Worm (Caenorhabditis elegans) whole organism, midembryonic: Measurements from ENCODE around the gene psf-1.

Experiments used
- T22C8.4 ChIP-seq: fragments of 200-800 bp; sonication (Bioruptor generic); IDR thresholded peaks from 2 replicates; pipeline ENCODE4 v1.3.6; 2022; ENCODE audit warnings: missing genetic modification characterization, missing compliant biosample characterization
- cog-1 ChIP-seq: sonication (generic microtip); optimal IDR thresholded peaks from 2 replicates; lab custom pipeline; 2016; ENCODE audit warnings: missing genetic modification characterization, missing compliant biosample characterization
- flt-1 ChIP-seq: fragments of 200-800 bp; sonication (Bioruptor generic); IDR thresholded peaks from 2 replicates; pipeline ENCODE4 v1.3.6; 2022; ENCODE audit warnings: missing genetic modification characterization, missing compliant biosample characterization
- klf-2 ChIP-seq: fragments of 200-800 bp; sonication (Bioruptor generic); conservative IDR thresholded peaks from 2 replicates; pipeline ENCODE4 v1.3.6; 2022; ENCODE audit warnings: missing genetic modification reagents, missing genetic modification characterization, missing compliant biosample characterization
- med-1 ChIP-seq: sonication (generic microtip); optimal IDR thresholded peaks from 2 replicates; lab custom pipeline; 2017; ENCODE audit warnings: missing genetic modification characterization, mild to moderate bottlenecking, missing compliant biosample characterization, antibody characterized with exemption, missing genetic modification reagents; ENCODE audit not compliant: insufficient read depth
- ref-1 ChIP-seq: fragments of 200-800 bp; sonication (Bioruptor generic); conservative IDR thresholded peaks from 2 replicates; pipeline ENCODE4 v1.3.6; 2022; ENCODE audit warnings: missing genetic modification reagents, missing genetic modification characterization, missing compliant biosample characterization
- tab-1 ChIP-seq: fragments of 200-800 bp; sonication (Bioruptor generic); IDR thresholded peaks from 2 replicates; pipeline ENCODE4 v1.3.6; 2022; ENCODE audit warnings: missing genetic modification characterization, missing compliant biosample characterization
- ztf-23 ChIP-seq: fragments of 200-800 bp; sonication (Bioruptor generic); IDR thresholded peaks from 2 replicates; pipeline ENCODE4 v1.3.6; 2022; ENCODE audit warnings: missing genetic modification reagents, missing genetic modification characterization, missing compliant biosample characterization
- ztf-29 ChIP-seq: fragments of 200-800 bp; sonication (Bioruptor generic); IDR thresholded peaks from 2 replicates; pipeline ENCODE4 v1.3.6; 2022; ENCODE audit warnings: missing genetic modification reagents, missing genetic modification characterization, missing compliant biosample characterization

psf-1 gene

ce11 chrII:9935664-9936063 lies 32.8 kb upstream of the psf-1 start:
- no peak for TF ChIP-seq ref-1 (GFP tag; lab: Robert Waterston, UW)
- TF ChIP-seq cog-1 (tag; lab: Kevin White, UChicago), result no peak
- no peak for TF ChIP-seq flt-1 (GFP tag; lab: Robert Waterston, UW)
- TF ChIP-seq tab-1 (GFP tag; lab: Robert Waterston, UW), result no peak
- no peak for TF ChIP-seq T22C8.4
- no peak for TF ChIP-seq med-1 (GFP tag; lab: Kevin White, UChicago)
- TF ChIP-seq ztf-29 (GFP tag; lab: Robert Waterston, UW), result no peak

ce11 chrII:9936859-9937258 lies 31.6 kb upstream of the psf-1 start, which contains the start of gene C05C10.3:
C05C10.3 (minus strand) TSS chrII:9936893.
- TF ChIP-seq tab-1 (GFP tag; lab: Robert Waterston, UW) (no peak), ref-1 (GFP tag; lab: Robert Waterston, UW) (no peak), klf-2 (GFP tag; lab: Robert Waterston, UW) (no peak), med-1 (GFP tag; lab: Kevin White, UChicago) (no peak), ztf-29 (GFP tag; lab: Robert Waterston, UW) (no peak), ztf-23 (no peak)

- TF ChIP-seq ref-1 (GFP tag; lab: Robert Waterston, UW), result no peak
- no peak for TF ChIP-seq T22C8.4
- no peak for TF ChIP-seq flt-1 (GFP tag; lab: Robert Waterston, UW)
- TF ChIP-seq tab-1 (GFP tag; lab: Robert Waterston, UW), result no peak
- no peak for TF ChIP-seq ztf-23
- TF ChIP-seq med-1 (GFP tag; lab: Kevin White, UChicago), result no peak
- no peak for TF ChIP-seq klf-2 (GFP tag; lab: Robert Waterston, UW)
- TF ChIP-seq cog-1 (tag; lab: Kevin White, UChicago), result no peak
- TF ChIP-seq ztf-29 (GFP tag; lab: Robert Waterston, UW), result no peak
These were observed 30.9 kb upstream of the psf-1 start for ce11 chrII:9937611-9938010.

- TF ChIP-seq tab-1 (GFP tag; lab: Robert Waterston, UW) (no peak), ref-1 (GFP tag; lab: Robert Waterston, UW) (no peak), med-1 (GFP tag; lab: Kevin White, UChicago) (no peak), flt-1 (GFP tag; lab: Robert Waterston, UW) (no peak), T22C8.4 (no peak), ztf-29 (GFP tag; lab: Robert Waterston, UW) (no peak)
These were observed 29.6 kb upstream of the psf-1 start, which contains the start of the genes C05C10.7 and C05C10.5 for ce11 chrII:9938877-9939276. C05C10.7 (minus strand) TSS chrII:9938971. C05C10.5 (plus strand) TSS chrII:9939040.

- TF ChIP-seq T22C8.4 (no peak), flt-1 (GFP tag; lab: Robert Waterston, UW) (peak; percentile 74; the same call in 1 of the 2 replicates), ref-1 (GFP tag; lab: Robert Waterston, UW) (no peak), cog-1 (tag; lab: Kevin White, UChicago) (peak; percentile 64), tab-1 (GFP tag; lab: Robert Waterston, UW) (no peak; the same call in 1 of the 2 replicates), klf-2 (GFP tag; lab: Robert Waterston, UW) (peak; percentile 73), med-1 (GFP tag; lab: Kevin White, UChicago) (no peak), ztf-23 (peak; percentile 69; the same call in 1 of the 2 replicates), ztf-29 (GFP tag; lab: Robert Waterston, UW) (peak; percentile 54; the same call in 1 of the 2 replicates)
These were observed 28.0 kb upstream of the psf-1 start, which contains the start of gene ufd-3 for ce11 chrII:9940430-9940829. ufd-3 (plus strand) TSS chrII:9940753.

ce11 chrII:9943246-9943645 lies 25.2 kb upstream of the psf-1 start:
- no peak for TF ChIP-seq med-1 (GFP tag; lab: Kevin White, UChicago)
- no peak for TF ChIP-seq klf-2 (GFP tag; lab: Robert Waterston, UW)
- TF ChIP-seq ztf-23, result no peak
- no peak for TF ChIP-seq ref-1 (GFP tag; lab: Robert Waterston, UW)
- no peak for TF ChIP-seq flt-1 (GFP tag; lab: Robert Waterston, UW)
- TF ChIP-seq T22C8.4, result no peak
- TF ChIP-seq ztf-29 (GFP tag; lab: Robert Waterston, UW), result no peak
- no peak for TF ChIP-seq cog-1 (tag; lab: Kevin White, UChicago)
- TF ChIP-seq tab-1 (GFP tag; lab: Robert Waterston, UW), result no peak

ce11 chrII:9943837-9944236 lies 24.6 kb upstream of the psf-1 start, which contains the start of gene flad-1:
flad-1 (plus strand) TSS chrII:9944137.
- TF ChIP-seq med-1 (GFP tag; lab: Kevin White, UChicago) (no peak), T22C8.4 (no peak), klf-2 (GFP tag; lab: Robert Waterston, UW) (no peak), tab-1 (GFP tag; lab: Robert Waterston, UW) (no peak), flt-1 (GFP tag; lab: Robert Waterston, UW) (no peak), cog-1 (tag; lab: Kevin White, UChicago) (no peak), ztf-23 (no peak), ref-1 (GFP tag; lab: Robert Waterston, UW) (no peak), ztf-29 (GFP tag; lab: Robert Waterston, UW) (no peak)

ce11 chrII:9948662-9949061 lies 19.8 kb upstream of the psf-1 start:
- no peak for TF ChIP-seq ztf-29 (GFP tag; lab: Robert Waterston, UW)

ce11 chrII:9951846-9952245 lies 16.6 kb upstream of the psf-1 start:
- TF ChIP-seq tab-1 (GFP tag; lab: Robert Waterston, UW) (no peak), flt-1 (GFP tag; lab: Robert Waterston, UW) (no peak), cog-1 (tag; lab: Kevin White, UChicago) (no peak), ref-1 (GFP tag; lab: Robert Waterston, UW) (no peak), med-1 (GFP tag; lab: Kevin White, UChicago) (no peak), ztf-29 (GFP tag; lab: Robert Waterston, UW) (no peak), klf-2 (GFP tag; lab: Robert Waterston, UW) (no peak), T22C8.4 (no peak), ztf-23 (no peak)
